Worm (Caenorhabditis elegans): Measurements from ENCODE around the gene tag-51.
A peak's percentile ranks its signal among the peaks of the same experiment; 100 is the strongest.

Gene tag-51

ce11 chrIII:835713-836278 is 18.2 kb upstream of the tag-51 start (continued):
- TF ChIP-seq hrde-1 (tag; optimal IDR thresholded peaks at IDR 0.05; ENCODE audit: borderline replicate concordance), result no peak
- peak; percentile 90 for TF ChIP-seq C06A6.2 (GFP tag; conservative IDR thresholded peaks at IDR 0.05)
- peak; percentile 99 for TF ChIP-seq athp-1 (tag; optimal IDR thresholded peaks at IDR 0.05)
- 0 out of 2 replicates have a peak, but pooled peaks have one; percentile 78 for TF ChIP-seq lag-1 (GFP tag; IDR thresholded peaks at IDR 0.05)

ce11 chrIII:839491-839890 is 14.5 kb upstream of the tag-51 start, which contains the start of gene dos-3:
dos-3 (minus strand) TSS chrIII:839591.
- TF ChIP-seq lin-26 (GFP tag; IDR thresholded peaks at IDR 0.05) (no peak), ekl-4 (GFP tag; IDR thresholded peaks at IDR 0.05) (no peak), egrh-3 (GFP tag; IDR thresholded peaks at IDR 0.05) (no peak), lir-1 (GFP tag; conservative IDR thresholded peaks at IDR 0.05) (no peak)

- no peak for TF ChIP-seq cebp-1 (GFP tag; IDR thresholded peaks at IDR 0.05)
- TF ChIP-seq cebp-1 (tag; optimal IDR thresholded peaks at IDR 0.05), result no peak
- TF ChIP-seq ama-1 (optimal IDR thresholded peaks at IDR 0.05), result no peak
- no peak for TF ChIP-seq ama-1 (GFP tag; optimal IDR thresholded peaks at IDR 0.05)
- no peak for TF ChIP-seq unc-130 (GFP tag; optimal IDR thresholded peaks at IDR 0.05)
- TF ChIP-seq nfya-1 (tag; optimal IDR thresholded peaks at IDR 0.05; ENCODE audit: borderline replicate concordance, insufficient read depth), result no peak
- no peak for TF ChIP-seq tbx-9 (tag; optimal IDR thresholded peaks at IDR 0.05; ENCODE audit: borderline replicate concordance)
- TF ChIP-seq pbrm-1 (GFP tag; IDR thresholded peaks at IDR 0.05), result no peak
- TF ChIP-seq ztf-22 (GFP tag; optimal IDR thresholded peaks at IDR 0.05), result no peak
- TF ChIP-seq sptf-2 (GFP tag; optimal IDR thresholded peaks at IDR 0.05), result no peak
- TF ChIP-seq rec-8 (tag; optimal IDR thresholded peaks at IDR 0.05), result no peak
- no peak for TF ChIP-seq lin-35 (GFP tag; optimal IDR thresholded peaks at IDR 0.05)
- no peak for TF ChIP-seq lsl-1 (GFP tag; optimal IDR thresholded peaks at IDR 0.05)
- TF ChIP-seq D2030.7 (GFP tag; IDR thresholded peaks at IDR 0.05), result no peak
- TF ChIP-seq nfyb-1 (GFP tag; IDR thresholded peaks at IDR 0.05), result no peak
- no peak for TF ChIP-seq ceh-91 (GFP tag; IDR thresholded peaks at IDR 0.05)
- no peak for TF ChIP-seq dpl-1 (GFP tag; optimal IDR thresholded peaks at IDR 0.05)
- no peak for TF ChIP-seq B0336.3 (GFP tag; IDR thresholded peaks at IDR 0.05)
- no peak for TF ChIP-seq F37B4.10 (GFP tag; IDR thresholded peaks at IDR 0.05)
- TF ChIP-seq lin-40 (tag; optimal IDR thresholded peaks at IDR 0.05), result no peak
- no peak for TF ChIP-seq ztf-6 (GFP tag; IDR thresholded peaks at IDR 0.05)
Observed at ce11 chrIII:841177-841576, 12.8 kb upstream of the tag-51 start, which contains the start of gene K02F3.9. K02F3.9 (minus strand) TSS chrIII:841366.

DNA sequence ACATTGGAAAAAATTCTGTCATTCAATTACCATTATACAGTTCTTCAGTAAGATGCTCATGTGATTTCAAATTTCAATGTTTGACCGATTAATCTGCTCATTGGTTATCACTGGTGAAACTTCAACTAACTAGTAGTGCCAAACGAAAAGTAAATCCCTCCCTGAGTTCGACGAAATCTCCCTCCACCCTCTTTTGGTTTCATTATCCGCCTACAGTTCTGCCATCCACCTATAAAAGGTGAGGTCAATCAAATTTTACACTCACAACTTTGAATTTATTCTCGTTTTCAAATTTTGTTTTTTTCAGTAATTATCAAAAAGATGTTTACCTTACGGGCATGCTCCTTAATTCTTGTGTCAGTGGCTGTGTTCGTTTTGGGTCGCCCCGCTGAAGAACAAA is 11.4 kb upstream of the tag-51 start, which contains the start of gene far-8:
TSS of gene far-8 (plus strand) at position 301 of the 400 bp plus-strand sequence.
- TF ChIP-seq ztf-25 (GFP tag; IDR thresholded peaks at IDR 0.05), result no peak
- no peak for TF ChIP-seq athp-1 (tag; optimal IDR thresholded peaks at IDR 0.05)
- TF ChIP-seq pbrm-1 (GFP tag; IDR thresholded peaks at IDR 0.05), result no peak
- TF ChIP-seq lsy-27 (tag; optimal IDR thresholded peaks at IDR 0.05; ENCODE audit: borderline replicate concordance, insufficient read depth), result no peak
- TF ChIP-seq egl-18 (GFP tag; IDR thresholded peaks at IDR 0.05), result no peak
- no peak for TF ChIP-seq lin-35 (GFP tag; optimal IDR thresholded peaks at IDR 0.05)
- TF ChIP-seq madf-6 (GFP tag; IDR thresholded peaks at IDR 0.05), result no peak
- no peak for TF ChIP-seq nfyb-1 (GFP tag; IDR thresholded peaks at IDR 0.05)
- no peak for TF ChIP-seq sdz-38 (tag; optimal IDR thresholded peaks at IDR 0.05)
- TF ChIP-seq F57C9.4 (tag; optimal IDR thresholded peaks at IDR 0.05), result no peak
- no peak for TF ChIP-seq madf-10 (tag; optimal IDR thresholded peaks at IDR 0.05)
- no peak for TF ChIP-seq snpc-4 (GFP tag; optimal IDR thresholded peaks at IDR 0.05)
- no peak for TF ChIP-seq snpc-4 (tag; optimal IDR thresholded peaks at IDR 0.05)
- TF ChIP-seq unc-62 (GFP tag; optimal IDR thresholded peaks at IDR 0.05), result no peak

Data from whole organism, young adult.